Fruit fly (Drosophila melanogaster) whole organism, prepupa: ENCODE results near the gene CG1116.
A peak's percentile ranks its signal among the peaks of the same experiment; 100 is the strongest.

Experiments used
- Blimp-1 ChIP-seq: fragments of 200-800 bp; sonication (Bioruptor generic); optimal IDR thresholded peaks from 3 replicates; lab custom pipeline; 2017; ENCODE audit warnings: missing biosample characterization, missing genetic modification characterization, mild to moderate bottlenecking, moderate library complexity, missing genetic modification reagents
- CG10631 ChIP-seq: fragments of 200-800 bp; sonication (Bioruptor generic); optimal IDR thresholded peaks from 2 replicates; lab custom pipeline; 2016; ENCODE audit warnings: missing biosample characterization, missing genetic modification characterization
- CG10669 ChIP-seq: fragments of 200-800 bp; sonication (Bioruptor generic); optimal IDR thresholded peaks from 3 replicates; lab custom pipeline; 2018; ENCODE audit warnings: missing biosample characterization, mild to moderate bottlenecking, missing genetic modification characterization, moderate library complexity
- CG11294 ChIP-seq: fragments of 200-800 bp; sonication (Bioruptor generic); IDR thresholded peaks from 2 replicates; pipeline ENCODE4 v1.3.6; 2022; ENCODE audit warnings: missing biosample characterization, missing genetic modification characterization
- CG11762 ChIP-seq: fragments of 200-800 bp; sonication (Bioruptor generic); optimal IDR thresholded peaks from 3 replicates; lab custom pipeline; 2016; ENCODE audit warnings: missing biosample characterization, missing genetic modification characterization; ENCODE audit not compliant: insufficient read depth
- CG11902 ChIP-seq: fragments of 200-800 bp; sonication (Bioruptor generic); optimal IDR thresholded peaks from 3 replicates; lab custom pipeline; 2016; ENCODE audit warnings: missing biosample characterization, missing genetic modification characterization
- CG1621 ChIP-seq: fragments of 200-800 bp; sonication (Bioruptor generic); optimal IDR thresholded peaks from 3 replicates; lab custom pipeline; 2018; ENCODE audit warnings: missing biosample characterization, mild to moderate bottlenecking, missing genetic modification characterization
- CG16779 ChIP-seq: fragments of 200-800 bp; sonication (Bioruptor generic); optimal IDR thresholded peaks from 3 replicates; lab custom pipeline; 2017; ENCODE audit warnings: missing biosample characterization, mild to moderate bottlenecking, missing genetic modification characterization
- CG3032 ChIP-seq: fragments of 200-800 bp; optimal IDR thresholded peaks from 2 replicates; lab custom pipeline; 2019; ENCODE audit warnings: missing biosample characterization, mild to moderate bottlenecking, missing genetic modification characterization, moderate library complexity
- CG31627 ChIP-seq: fragments of 200-800 bp; sonication (Bioruptor generic); optimal IDR thresholded peaks from 3 replicates; lab custom pipeline; 2016; ENCODE audit warnings: missing biosample characterization, missing genetic modification characterization
- CG34406 ChIP-seq: fragments of 200-800 bp; sonication (Bioruptor generic); optimal IDR thresholded peaks from 3 replicates; lab custom pipeline; 2016; ENCODE audit warnings: missing biosample characterization, missing genetic modification characterization
- CG3919 ChIP-seq: fragments of 200-800 bp; sonication (Bioruptor generic); optimal IDR thresholded peaks from 3 replicates; lab custom pipeline; 2016; ENCODE audit warnings: missing biosample characterization, missing genetic modification characterization
- CG4318 ChIP-seq: fragments of 200-800 bp; sonication (Bioruptor generic); optimal IDR thresholded peaks from 3 replicates; lab custom pipeline; 2017; ENCODE audit warnings: missing biosample characterization, mild to moderate bottlenecking, missing genetic modification characterization
- CG6163 ChIP-seq: fragments of 200-800 bp; sonication (Bioruptor generic); IDR thresholded peaks from 3 replicates; pipeline ENCODE4 v1.3.6; 2022; ENCODE audit warnings: missing biosample characterization, missing genetic modification characterization
- CG6276 ChIP-seq: fragments of 200-800 bp; sonication (Bioruptor generic); optimal IDR thresholded peaks from 2 replicates; lab custom pipeline; 2017; ENCODE audit warnings: missing biosample characterization, mild to moderate bottlenecking, missing genetic modification characterization
- CG6792 ChIP-seq: fragments of 200-800 bp; sonication (Bioruptor generic); optimal IDR thresholded peaks from 3 replicates; lab custom pipeline; 2016; ENCODE audit warnings: missing biosample characterization, missing genetic modification characterization
- CG6808 ChIP-seq: fragments of 200-800 bp; sonication (Bioruptor generic); optimal IDR thresholded peaks from 3 replicates; lab custom pipeline; 2017; ENCODE audit warnings: missing biosample characterization, missing genetic modification characterization, mild to moderate bottlenecking, moderate library complexity, missing genetic modification reagents
- CG6854 ChIP-seq: fragments of 200-800 bp; sonication (Bioruptor generic); optimal IDR thresholded peaks from 2 replicates; lab custom pipeline; 2017; ENCODE audit warnings: missing biosample characterization, mild to moderate bottlenecking, missing genetic modification characterization
- CG7368 ChIP-seq: fragments of 200-800 bp; sonication (Bioruptor generic); optimal IDR thresholded peaks from 3 replicates; lab custom pipeline; 2016; ENCODE audit warnings: missing biosample characterization, missing genetic modification characterization
- CG8119 ChIP-seq: fragments of 200-800 bp; sonication (Bioruptor generic); IDR thresholded peaks from 3 replicates; pipeline ENCODE4 v1.3.6; 2022; ENCODE audit warnings: missing biosample characterization, missing genetic modification characterization
- CG8319 ChIP-seq: fragments of 200-800 bp; sonication (Bioruptor generic); optimal IDR thresholded peaks from 3 replicates; lab custom pipeline; 2016; ENCODE audit warnings: missing biosample characterization, missing genetic modification characterization
- CG8632 ChIP-seq: fragments of 200-800 bp; sonication (Bioruptor generic); optimal IDR thresholded peaks from 3 replicates; lab custom pipeline; 2016; ENCODE audit warnings: missing biosample characterization, missing genetic modification characterization
- CG9139 ChIP-seq: fragments of 200-800 bp; sonication (Bioruptor generic); optimal IDR thresholded peaks from 3 replicates; lab custom pipeline; 2017; ENCODE audit warnings: missing biosample characterization, mild to moderate bottlenecking, missing genetic modification characterization
- Eip75B ChIP-seq: fragments of 200-800 bp; sonication (Bioruptor generic); optimal IDR thresholded peaks from 3 replicates; lab custom pipeline; 2016; ENCODE audit warnings: missing biosample characterization, missing genetic modification characterization
- Eip78C ChIP-seq: fragments of 200-800 bp; sonication (Bioruptor generic); peaks from one replicate; lab custom pipeline; 2016; ENCODE audit warnings: missing biosample characterization, missing genetic modification characterization
- Ets21C ChIP-seq: fragments of 200-800 bp; sonication (Bioruptor generic); optimal IDR thresholded peaks from 3 replicates; lab custom pipeline; 2016; ENCODE audit warnings: missing biosample characterization, missing genetic modification characterization
- Ets96B ChIP-seq: fragments of 200-800 bp; optimal IDR thresholded peaks from 2 replicates; lab custom pipeline; 2019; ENCODE audit warnings: missing biosample characterization, mild to moderate bottlenecking, missing genetic modification characterization, moderate library complexity
- Gug ChIP-seq: fragments of 200-800 bp; sonication (Bioruptor generic); IDR thresholded peaks from 2 replicates; pipeline ENCODE4 v1.3.6; 2022; ENCODE audit warnings: missing biosample characterization, missing genetic modification characterization
- Hr38 ChIP-seq: sonication (Bioruptor generic); optimal IDR thresholded peaks from 2 replicates; lab custom pipeline; 2016; ENCODE audit warnings: missing biosample characterization, missing genetic modification characterization
- Hr4 ChIP-seq: fragments of 200-800 bp; sonication (Bioruptor generic); optimal IDR thresholded peaks from 3 replicates; lab custom pipeline; 2016; ENCODE audit warnings: missing biosample characterization, missing genetic modification characterization
- Met ChIP-seq: fragments of 200-800 bp; sonication (Bioruptor generic); optimal IDR thresholded peaks from 3 replicates; lab custom pipeline; 2016; ENCODE audit warnings: missing biosample characterization, missing genetic modification characterization
- OdsH ChIP-seq: fragments of 200-800 bp; sonication (Bioruptor generic); optimal IDR thresholded peaks from 3 replicates; lab custom pipeline; 2016; ENCODE audit warnings: missing biosample characterization, missing genetic modification characterization
- Smox ChIP-seq: fragments of 200-800 bp; sonication (Bioruptor generic); optimal IDR thresholded peaks from 3 replicates; lab custom pipeline; 2016; ENCODE audit warnings: missing biosample characterization, missing genetic modification characterization
- Sox102F ChIP-seq: fragments of 200-800 bp; sonication (Bioruptor generic); optimal IDR thresholded peaks from 2 replicates; lab custom pipeline; 2016; ENCODE audit warnings: missing biosample characterization, mild to moderate bottlenecking, missing genetic modification characterization
- Sox14 ChIP-seq: fragments of 200-800 bp; sonication (Bioruptor generic); optimal IDR thresholded peaks from 3 replicates; lab custom pipeline; 2016; ENCODE audit warnings: missing biosample characterization, missing genetic modification characterization
- Sox15 ChIP-seq: fragments of 200-800 bp; sonication (Bioruptor generic); optimal IDR thresholded peaks from 3 replicates; lab custom pipeline; 2016; ENCODE audit warnings: missing biosample characterization, missing genetic modification characterization
- achi ChIP-seq: fragments of 200-800 bp; sonication (Bioruptor generic); optimal IDR thresholded peaks from 3 replicates; lab custom pipeline; 2016; ENCODE audit warnings: missing biosample characterization, missing genetic modification characterization
- acj6 ChIP-seq: fragments of 200-800 bp; sonication (Bioruptor generic); optimal IDR thresholded peaks from 3 replicates; lab custom pipeline; 2016; ENCODE audit warnings: missing biosample characterization, missing genetic modification characterization
- cyc ChIP-seq: fragments of 200-800 bp; sonication (Bioruptor generic); optimal IDR thresholded peaks from 3 replicates; lab custom pipeline; 2016; ENCODE audit warnings: missing biosample characterization, missing genetic modification characterization
- dac ChIP-seq: fragments of 200-800 bp; sonication (Bioruptor generic); optimal IDR thresholded peaks from 2 replicates; lab custom pipeline; 2017; ENCODE audit warnings: missing biosample characterization, mild to moderate bottlenecking, missing genetic modification characterization
- dsx ChIP-seq: fragments of 200-800 bp; optimal IDR thresholded peaks from 3 replicates; lab custom pipeline; 2019; ENCODE audit warnings: missing biosample characterization, mild to moderate bottlenecking, missing genetic modification characterization, moderate library complexity; ENCODE audit not compliant: poor library complexity, severe bottlenecking
- eg ChIP-seq: fragments of 200-800 bp; sonication (Bioruptor generic); IDR thresholded peaks from 3 replicates; pipeline ENCODE4 v1.3.6; 2022; ENCODE audit warnings: missing biosample characterization, missing genetic modification characterization
- esn ChIP-seq: fragments of 200-800 bp; sonication (Bioruptor generic); optimal IDR thresholded peaks from 2 replicates; lab custom pipeline; 2016; ENCODE audit warnings: missing biosample characterization, mild to moderate bottlenecking, missing genetic modification characterization, moderate library complexity
- fd85E ChIP-seq: fragments of 200-800 bp; sonication (Bioruptor generic); optimal IDR thresholded peaks from 3 replicates; lab custom pipeline; 2016; ENCODE audit warnings: missing biosample characterization, missing genetic modification characterization
- fkh ChIP-seq: fragments of 200-800 bp; sonication (Bioruptor generic); optimal IDR thresholded peaks from 3 replicates; lab custom pipeline; 2017; ENCODE audit warnings: missing biosample characterization, mild to moderate bottlenecking, missing genetic modification characterization, moderate library complexity
- net ChIP-seq: fragments of 200-800 bp; sonication (Bioruptor generic); optimal IDR thresholded peaks from 3 replicates; lab custom pipeline; 2016; ENCODE audit warnings: missing biosample characterization, missing genetic modification characterization
- pdm3 ChIP-seq: fragments of 200-800 bp; sonication (Bioruptor generic); optimal IDR thresholded peaks from 3 replicates; lab custom pipeline; 2016; ENCODE audit warnings: missing biosample characterization, missing genetic modification characterization
- salr ChIP-seq, 2 experiments: fragments of 200-800 bp; sonication (Bioruptor generic); optimal IDR thresholded peaks; 3 replicates each; lab custom pipeline; 2016 to 2018; ENCODE audit warnings: missing biosample characterization in 2 of 2, missing genetic modification characterization in 2 of 2, mild to moderate bottlenecking in 1 of 2
- spab ChIP-seq: fragments of 200-800 bp; sonication (Bioruptor generic); optimal IDR thresholded peaks from 2 replicates; lab custom pipeline; 2017; ENCODE audit warnings: missing biosample characterization, mild to moderate bottlenecking, missing genetic modification characterization, missing genetic modification reagents
- ss ChIP-seq, 2 experiments: fragments of 200-800 bp; sonication (Bioruptor generic); optimal IDR thresholded peaks; 2 replicates in 1 of 2; 3 replicates in 1 of 2; lab custom pipeline; 2017 to 2018; ENCODE audit warnings: mild to moderate bottlenecking in 2 of 2, missing biosample characterization in 2 of 2, missing genetic modification characterization in 2 of 2, moderate library complexity in 1 of 2
- svp ChIP-seq: fragments of 200-800 bp; sonication (Bioruptor generic); peaks from one replicate; lab custom pipeline; 2016; ENCODE audit warnings: missing biosample characterization, missing genetic modification characterization
- vri ChIP-seq: fragments of 200-800 bp; sonication (Bioruptor generic); optimal IDR thresholded peaks from 3 replicates; lab custom pipeline; 2016; ENCODE audit warnings: missing biosample characterization, mild to moderate bottlenecking, missing genetic modification characterization

The CG1116 gene

DNA sequence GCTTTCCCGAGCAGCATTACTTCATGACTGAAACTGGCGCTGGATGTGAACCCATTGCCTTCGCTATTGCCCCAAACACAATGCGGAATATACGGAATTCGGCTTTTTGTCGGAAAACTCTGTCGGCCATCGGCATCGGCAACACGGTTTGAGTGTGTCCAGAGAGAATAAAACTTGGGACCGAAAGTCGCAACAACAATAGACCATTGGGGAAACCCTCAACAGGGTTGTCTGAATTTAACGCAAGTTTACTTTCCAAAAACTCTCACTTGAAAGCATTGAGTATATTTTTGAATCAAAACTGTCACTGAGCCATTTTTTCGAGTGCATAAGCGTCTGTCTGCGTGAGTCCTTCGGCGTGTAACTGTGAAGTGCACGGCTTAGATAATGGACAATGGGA is 21.2 kb upstream of the CG1116 start:
- peak; percentile 46 for TF ChIP-seq achi
- peak; percentile 20 for TF ChIP-seq Ets21C (GFP tag; lab: Kevin White, UChicago)
- peak; percentile 47 for TF ChIP-seq Ets96B (tag; lab: Kevin White, UChicago)
- no peak for TF ChIP-seq CG34406 (GFP tag; lab: Kevin White, UChicago)
- TF ChIP-seq svp (GFP tag; lab: Kevin White, UChicago), result no peak
- peak; percentile 51; the same call in 1 of the 2 replicates for TF ChIP-seq Gug (GFP tag; lab: Robert Waterston, UW)
- TF ChIP-seq CG8319 (GFP tag; lab: Kevin White, UChicago), result no peak
- TF ChIP-seq Hr38, result no peak
- no peak for TF ChIP-seq salr (GFP tag; optimal IDR thresholded peaks at IDR 0.05; lab: Kevin White, UChicago)
- TF ChIP-seq Sox14, result no peak
- 0 out of 3 replicates have a peak, but pooled peaks have one; percentile 28 for TF ChIP-seq CG8119 (GFP tag; lab: Robert Waterston, UW)
- TF ChIP-seq CG6163, result no peak
- no peak for TF ChIP-seq CG11762 (GFP tag; lab: Kevin White, UChicago)
- TF ChIP-seq fkh (GFP tag; lab: Kevin White, UChicago), result no peak
- no peak for TF ChIP-seq CG3032
- peak; percentile 54 for TF ChIP-seq esn
- peak; percentile 39 for TF ChIP-seq CG3919 (GFP tag; lab: Kevin White, UChicago)
- peak; percentile 34 for TF ChIP-seq dac (GFP tag; lab: Kevin White, UChicago)
- no peak for TF ChIP-seq spab (GFP tag; lab: Kevin White, UChicago)
- TF ChIP-seq Smox, result no peak
- peak; percentile 38 for TF ChIP-seq CG10631 (GFP tag; lab: Kevin White, UChicago)
- TF ChIP-seq ss (GFP tag; optimal IDR thresholded peaks at IDR 0.05; lab: Kevin White, UChicago), result peak in 1 of 2 experiments; percentile 5
- TF ChIP-seq CG6808 (GFP tag; lab: Kevin White, UChicago), result no peak
- TF ChIP-seq CG11902 (GFP tag; lab: Kevin White, UChicago), result peak; percentile 5
- no peak for TF ChIP-seq Blimp-1 (GFP tag; lab: Kevin White, UChicago)
- TF ChIP-seq vri (GFP tag; lab: Kevin White, UChicago), result peak; percentile 6
- TF ChIP-seq Met (GFP tag; lab: Kevin White, UChicago), result peak; percentile 30
- no peak for TF ChIP-seq CG6854 (GFP tag; lab: Kevin White, UChicago)
- TF ChIP-seq pdm3 (GFP tag; lab: Kevin White, UChicago), result peak; percentile 37
- no peak for TF ChIP-seq dsx (GFP tag; lab: Kevin White, UChicago)
- TF ChIP-seq Eip78C (GFP tag; lab: Kevin White, UChicago), result peak; percentile 79
- no peak for TF ChIP-seq Sox15 (GFP tag; lab: Kevin White, UChicago)
- no peak for TF ChIP-seq fd85E (GFP tag; lab: Kevin White, UChicago)
- peak; percentile 39 for TF ChIP-seq cyc (GFP tag; lab: Kevin White, UChicago)
- TF ChIP-seq CG6792 (GFP tag; lab: Kevin White, UChicago), result peak; percentile 32
- TF ChIP-seq Hr4 (GFP tag; lab: Kevin White, UChicago), result peak; percentile 36
- peak; percentile 50; the same call in 1 of the 2 replicates for TF ChIP-seq CG11294
- peak; percentile 25 for TF ChIP-seq CG4318 (GFP tag; lab: Kevin White, UChicago)
- no peak for TF ChIP-seq CG9139 (GFP tag; lab: Kevin White, UChicago)
- peak; percentile 45 for TF ChIP-seq acj6
- peak; percentile 37 for TF ChIP-seq CG31627 (GFP tag; lab: Kevin White, UChicago)
- peak; percentile 45 for TF ChIP-seq OdsH (GFP tag; lab: Kevin White, UChicago)
- TF ChIP-seq CG7368 (GFP tag; lab: Kevin White, UChicago), result peak; percentile 50
- TF ChIP-seq Eip75B (GFP tag; lab: Kevin White, UChicago), result peak; percentile 54
- TF ChIP-seq CG8632 (GFP tag; lab: Kevin White, UChicago), result no peak
- TF ChIP-seq net (GFP tag; lab: Kevin White, UChicago), result peak; percentile 26
- TF ChIP-seq eg, result no peak; the same call in 2 of the 3 replicates
- TF ChIP-seq CG10669, result peak; percentile 30
- TF ChIP-seq Sox102F (GFP tag; lab: Kevin White, UChicago), result peak; percentile 20
- TF ChIP-seq CG1621, result no peak
- no peak for TF ChIP-seq CG16779 (tag; lab: Kevin White, UChicago)
- TF ChIP-seq CG6276, result peak; percentile 27
